Worm (Caenorhabditis elegans): Measurements from ENCODE around the gene pro-1.

The pro-1 gene

ce11 chrII:10541923-10542486 lies at the start of gene pro-1:
Gene pro-1 (minus strand): TSS chrII:10541996.
- TF ChIP-seq mec-3 (tag; optimal IDR thresholded peaks at IDR 0.05; ENCODE audit: borderline replicate concordance) (no peak), Y22D7AL.16 (tag; optimal IDR thresholded peaks at IDR 0.05) (peak; percentile 25), ceh-9 (tag; optimal IDR thresholded peaks at IDR 0.05) (no peak), ceh-18 (tag; optimal IDR thresholded peaks at IDR 0.05) (no peak), elt-4 (tag; optimal IDR thresholded peaks at IDR 0.05) (no peak), hlh-8 (tag; optimal IDR thresholded peaks at IDR 0.05) (no peak), ceh-19 (GFP tag; optimal IDR thresholded peaks at IDR 0.05) (no peak), ztf-16 (tag; optimal IDR thresholded peaks at IDR 0.05) (no peak), nfya-1 (tag; optimal IDR thresholded peaks at IDR 0.05) (peak; percentile 43), sdc-2 (tag; optimal IDR thresholded peaks at IDR 0.05) (no peak), syd-9 (tag; optimal IDR thresholded peaks at IDR 0.05) (no peak), ceh-30 (tag; optimal IDR thresholded peaks at IDR 0.05) (no peak), nhr-11 (tag; optimal IDR thresholded peaks at IDR 0.05) (no peak), pax-1 (tag; optimal IDR thresholded peaks at IDR 0.05) (peak; percentile 62), nhr-232 (tag; optimal IDR thresholded peaks at IDR 0.05) (no peak), K02D7.2 (tag; optimal IDR thresholded peaks at IDR 0.05) (no peak), unc-42 (tag; optimal IDR thresholded peaks at IDR 0.05) (no peak), pha-4 (tag; optimal IDR thresholded peaks at IDR 0.05) (no peak), gmeb-2 (tag; optimal IDR thresholded peaks at IDR 0.05) (peak; percentile 45), unc-86 (tag; optimal IDR thresholded peaks at IDR 0.05) (no peak), ceh-2 (tag; optimal IDR thresholded peaks at IDR 0.05) (no peak), fkh-6 (tag; optimal IDR thresholded peaks at IDR 0.05) (no peak), odd-2 (tag; optimal IDR thresholded peaks at IDR 0.05) (no peak), lin-11 (tag; optimal IDR thresholded peaks at IDR 0.05) (no peak), ceh-31 (tag; optimal IDR thresholded peaks at IDR 0.05) (peak; percentile 14), lim-6 (tag; optimal IDR thresholded peaks at IDR 0.05) (no peak), elt-2 (tag; optimal IDR thresholded peaks at IDR 0.05) (peak; percentile 43), che-1 (tag; optimal IDR thresholded peaks at IDR 0.05) (peak; percentile 10), F13H6.1 (tag; optimal IDR thresholded peaks at IDR 0.05) (peak; percentile 29), pqm-1 (tag; optimal IDR thresholded peaks at IDR 0.05) (no peak), pat-9 (tag; optimal IDR thresholded peaks at IDR 0.05) (no peak), unc-3 (GFP tag; conservative IDR thresholded peaks at IDR 0.05) (no peak), unc-3 (tag; optimal IDR thresholded peaks at IDR 0.05) (no peak), dve-1 (tag; optimal IDR thresholded peaks at IDR 0.05) (peak; percentile 19), tbx-2 (tag; optimal IDR thresholded peaks at IDR 0.05) (peak; percentile 17), npax-4 (tag; optimal IDR thresholded peaks at IDR 0.05) (no peak), ama-1 (optimal IDR thresholded peaks at IDR 0.05) (peak; percentile 82), rnt-1 (tag; optimal IDR thresholded peaks at IDR 0.05) (no peak), ets-4 (tag; optimal IDR thresholded peaks at IDR 0.05) (no peak), pha-2 (tag; optimal IDR thresholded peaks at IDR 0.05) (no peak), sox-4 (tag; optimal IDR thresholded peaks at IDR 0.05) (no peak), ceh-14 (tag; optimal IDR thresholded peaks at IDR 0.05) (no peak), hlh-13 (GFP tag; optimal IDR thresholded peaks at IDR 0.05) (no peak), K09A11.1 (tag; optimal IDR thresholded peaks at IDR 0.05; ENCODE audit: insufficient read depth) (no peak), fkh-10 (GFP tag; optimal IDR thresholded peaks at IDR 0.05) (no peak), ceh-45 (GFP tag; IDR thresholded peaks at IDR 0.05) (0 out of 2 replicates have a peak, but pooled peaks have one; percentile 11)
